Worm (Caenorhabditis elegans) whole organism, midembryonic: ENCODE results near the gene ZK418.2.

Source experiments
- T22C8.4 ChIP-seq: fragments of 200-800 bp; sonication (Bioruptor generic); IDR thresholded peaks from 2 replicates; pipeline ENCODE4 v1.3.6; 2022; ENCODE audit warnings: missing genetic modification characterization, missing compliant biosample characterization
- cog-1 ChIP-seq: sonication (generic microtip); optimal IDR thresholded peaks from 2 replicates; lab custom pipeline; 2016; ENCODE audit warnings: missing genetic modification characterization, missing compliant biosample characterization
- flt-1 ChIP-seq: fragments of 200-800 bp; sonication (Bioruptor generic); IDR thresholded peaks from 2 replicates; pipeline ENCODE4 v1.3.6; 2022; ENCODE audit warnings: missing genetic modification characterization, missing compliant biosample characterization

DNA sequence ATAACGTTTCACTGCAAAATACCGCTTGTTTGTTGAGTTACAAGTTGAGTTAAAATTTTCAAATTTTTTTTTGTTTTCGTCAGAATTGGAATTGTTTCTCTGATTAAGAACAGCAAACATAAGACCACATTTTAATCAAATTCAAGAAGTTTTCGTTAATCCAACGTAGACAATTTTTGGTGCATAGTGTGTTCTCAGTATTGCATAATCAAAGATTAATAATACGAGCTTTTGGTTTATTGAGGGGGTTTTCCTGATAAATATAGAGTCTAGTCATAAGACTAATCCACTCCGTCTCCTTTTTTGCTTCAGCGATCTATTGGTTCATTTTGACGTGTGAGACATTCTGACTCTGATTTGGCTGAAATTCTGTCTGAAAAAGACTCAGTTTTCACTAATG is 4.0 kb downstream of the ZK418.2 start, which contains the start of gene nhr-9:
- TF ChIP-seq flt-1 = no peak
- TF ChIP-seq cog-1 = no peak
- no peak for TF ChIP-seq T22C8.4 (GFP tag; lab: Robert Waterston, UW)
